Fruit fly (Drosophila melanogaster) whole organism, embryonic: Measurements from ENCODE around the gene Cpsf5.

Experiments used
- Atf3 ChIP-seq: fragments of 200-800 bp; sonication (Bioruptor generic); optimal IDR thresholded peaks from 3 replicates; lab custom pipeline; 2016; ENCODE audit warnings: missing biosample characterization, missing genetic modification characterization
- CG10654 ChIP-seq: fragments of 200-800 bp; sonication (Bioruptor generic); optimal IDR thresholded peaks from 2 replicates; lab custom pipeline; 2016; ENCODE audit warnings: missing biosample characterization, missing genetic modification characterization
- CG11504 ChIP-seq: fragments of 200-800 bp; sonication (Bioruptor generic); optimal IDR thresholded peaks from 3 replicates; lab custom pipeline; 2019; ENCODE audit warnings: missing biosample characterization, mild to moderate bottlenecking, missing genetic modification characterization, moderate library complexity
- CG12155 ChIP-seq: fragments of 200-800 bp; sonication (Bioruptor generic); optimal IDR thresholded peaks from 3 replicates; lab custom pipeline; 2016; ENCODE audit warnings: missing biosample characterization, missing genetic modification characterization
- CG13296 ChIP-seq: fragments of 200-800 bp; sonication (Bioruptor generic); optimal IDR thresholded peaks from 3 replicates; lab custom pipeline; 2018; ENCODE audit warnings: missing biosample characterization, mild to moderate bottlenecking, missing genetic modification characterization
- CG13624 ChIP-seq: fragments of 200-800 bp; sonication (Bioruptor generic); optimal IDR thresholded peaks from 2 replicates; lab custom pipeline; 2016; ENCODE audit warnings: missing biosample characterization, missing genetic modification characterization
- CG15011 ChIP-seq: fragments of 200-800 bp; sonication (Bioruptor generic); optimal IDR thresholded peaks from 3 replicates; lab custom pipeline; 2018; ENCODE audit warnings: missing biosample characterization, mild to moderate bottlenecking, missing genetic modification characterization
- CG15073 ChIP-seq: fragments of 200-800 bp; sonication (Bioruptor generic); optimal IDR thresholded peaks from 2 replicates; lab custom pipeline; 2016; ENCODE audit warnings: missing biosample characterization, missing genetic modification characterization
- CG18619 ChIP-seq: fragments of 200-800 bp; sonication (Bioruptor generic); optimal IDR thresholded peaks from 3 replicates; lab custom pipeline; 2017; ENCODE audit warnings: missing biosample characterization, mild to moderate bottlenecking, missing genetic modification characterization
- CG31388 ChIP-seq: fragments of 200-800 bp; sonication (Bioruptor generic); optimal IDR thresholded peaks from 2 replicates; lab custom pipeline; 2016; ENCODE audit warnings: missing biosample characterization, missing genetic modification characterization
- CG33557 ChIP-seq: fragments of 200-800 bp; sonication (Bioruptor generic); optimal IDR thresholded peaks from 2 replicates; lab custom pipeline; 2019; ENCODE audit warnings: missing biosample characterization, mild to moderate bottlenecking, missing genetic modification characterization, moderate library complexity
- CG34422 ChIP-seq: fragments of 200-800 bp; sonication (Bioruptor generic); IDR thresholded peaks from 3 replicates; pipeline ENCODE4 v1.3.6; 2022; ENCODE audit warnings: missing biosample characterization, missing genetic modification characterization
- CG4424 ChIP-seq: fragments of 200-800 bp; sonication (Bioruptor generic); optimal IDR thresholded peaks from 3 replicates; lab custom pipeline; 2016; ENCODE audit warnings: missing biosample characterization, missing genetic modification characterization
- CG6654 ChIP-seq: fragments of 200-800 bp; sonication (Bioruptor generic); optimal IDR thresholded peaks from 2 replicates; lab custom pipeline; 2017; ENCODE audit warnings: missing biosample characterization, mild to moderate bottlenecking, missing genetic modification characterization
- CG8478 ChIP-seq: fragments of >200 bp; optimal IDR thresholded peaks from 2 replicates; lab custom pipeline; 2018
- CG9215 ChIP-seq: fragments of 200-800 bp; sonication (Bioruptor generic); IDR thresholded peaks from 2 replicates; pipeline ENCODE4 v1.3.6; 2022; ENCODE audit warnings: missing biosample characterization, missing genetic modification characterization
- CG9609 ChIP-seq: fragments of 200-800 bp; sonication (Bioruptor generic); optimal IDR thresholded peaks from 3 replicates; lab custom pipeline; 2016; ENCODE audit warnings: missing biosample characterization, missing genetic modification characterization
- Camta ChIP-seq: fragments of 200-800 bp; sonication (Bioruptor generic); optimal IDR thresholded peaks from 2 replicates; lab custom pipeline; 2016; ENCODE audit warnings: missing biosample characterization, missing genetic modification characterization
- Dbx ChIP-seq: fragments of 200-800 bp; sonication (Bioruptor generic); IDR thresholded peaks from 3 replicates; pipeline ENCODE4 v1.3.6; 2022; ENCODE audit warnings: missing biosample characterization, missing genetic modification characterization
- Dref ChIP-seq: fragments of 200-800 bp; sonication (Bioruptor generic); IDR thresholded peaks from 2 replicates; pipeline ENCODE4 v1.3.6; 2022; ENCODE audit warnings: missing biosample characterization, missing genetic modification characterization
- Eip74EF ChIP-seq, 2 experiments: fragments of 200-800 bp in 1 of 2; fragments of >200 bp in 1 of 2; sonication (Bioruptor generic) in 1 of 2; optimal IDR thresholded peaks; 2 replicates each; lab custom pipeline; 2017 to 2019; ENCODE audit warnings: missing biosample characterization in 2 of 2, missing genetic modification characterization in 2 of 2, mild to moderate bottlenecking in 1 of 2, moderate library complexity in 1 of 2
- Fer2 ChIP-seq: fragments of 200-800 bp; sonication (Bioruptor generic); optimal IDR thresholded peaks from 2 replicates; lab custom pipeline; 2018; ENCODE audit warnings: missing biosample characterization, mild to moderate bottlenecking, missing genetic modification characterization, moderate library complexity
- HHEX ChIP-seq: fragments of 200-800 bp; sonication (Bioruptor generic); optimal IDR thresholded peaks from 3 replicates; lab custom pipeline; 2017; ENCODE audit warnings: missing biosample characterization, mild to moderate bottlenecking, missing genetic modification characterization, missing genetic modification reagents
- Kr ChIP-seq: fragments of 200-800 bp; sonication (Bioruptor generic); optimal IDR thresholded peaks from 2 replicates; lab custom pipeline; 2017; ENCODE audit warnings: missing biosample characterization, mild to moderate bottlenecking, missing genetic modification characterization
- MESR4 ChIP-seq: fragments of 200-800 bp; sonication (Bioruptor generic); optimal IDR thresholded peaks from 2 replicates; lab custom pipeline; 2018; ENCODE audit warnings: missing biosample characterization, mild to moderate bottlenecking, missing genetic modification characterization, moderate library complexity
- Mrtf ChIP-seq: fragments of 200-800 bp; sonication (Bioruptor generic); IDR thresholded peaks from 3 replicates; pipeline ENCODE4 v1.3.6; 2022; ENCODE audit warnings: missing biosample characterization, missing genetic modification characterization
- NC2α ChIP-seq: fragments of 200-800 bp; sonication (Bioruptor generic); optimal IDR thresholded peaks from 2 replicates; lab custom pipeline; 2016; ENCODE audit warnings: missing biosample characterization, missing genetic modification characterization
- Sox100B ChIP-seq: fragments of 200-800 bp; sonication (Bioruptor generic); optimal IDR thresholded peaks from 3 replicates; lab custom pipeline; 2018; ENCODE audit warnings: missing biosample characterization, mild to moderate bottlenecking, missing genetic modification characterization
- Stat92E ChIP-seq, 3 experiments: fragments of >200 bp in 2 of 3; fragments of 200-800 bp in 1 of 3; sonication (Bioruptor generic) in 1 of 3; optimal IDR thresholded peaks; 2 replicates each; lab custom pipeline; 2017 to 2019; ENCODE audit warnings: missing biosample characterization in 3 of 3, missing genetic modification characterization in 3 of 3, mild to moderate bottlenecking in 1 of 3, moderate library complexity in 1 of 3
- Trl ChIP-seq, 3 experiments: fragments of >200 bp in 2 of 3; fragments of 200-800 bp in 1 of 3; sonication (Bioruptor generic) in 1 of 3; optimal IDR thresholded peaks; 2 replicates in 1 of 3; 3 replicates in 2 of 3; lab custom pipeline; 2016 to 2017; ENCODE audit warnings: missing biosample characterization in 1 of 3, missing genetic modification characterization in 1 of 3
- cato ChIP-seq: fragments of 200-800 bp; sonication (Bioruptor generic); optimal IDR thresholded peaks from 2 replicates; lab custom pipeline; 2016; ENCODE audit warnings: missing biosample characterization, missing genetic modification characterization, borderline replicate concordance
- crol ChIP-seq: fragments of 200-800 bp; sonication (Bioruptor generic); IDR thresholded peaks from 2 replicates; pipeline ENCODE4 v1.3.6; 2022; ENCODE audit warnings: missing biosample characterization, missing genetic modification characterization
- disco-r ChIP-seq: fragments of 200-800 bp; sonication (Bioruptor generic); optimal IDR thresholded peaks from 2 replicates; lab custom pipeline; 2016; ENCODE audit warnings: missing biosample characterization, missing genetic modification characterization
- emc ChIP-seq: fragments of 200-800 bp; sonication (Bioruptor generic); optimal IDR thresholded peaks from 2 replicates; lab custom pipeline; 2016; ENCODE audit warnings: missing biosample characterization, missing genetic modification characterization
- eve ChIP-seq, 2 experiments: fragments of >200 bp; optimal IDR thresholded peaks; 2 replicates each; lab custom pipeline; 2017; ENCODE audit warnings: missing biosample characterization in 2 of 2, missing genetic modification characterization in 2 of 2
- ftz-f1 ChIP-seq: fragments of 200-800 bp; sonication (Bioruptor generic); optimal IDR thresholded peaks from 2 replicates; lab custom pipeline; 2016; ENCODE audit warnings: missing biosample characterization, missing genetic modification characterization
- fu2 ChIP-seq: fragments of 200-800 bp; sonication (Bioruptor generic); optimal IDR thresholded peaks from 2 replicates; lab custom pipeline; 2016; ENCODE audit warnings: missing biosample characterization, missing genetic modification characterization
- grau ChIP-seq: fragments of 200-800 bp; optimal IDR thresholded peaks from 3 replicates; lab custom pipeline; 2019; ENCODE audit warnings: missing biosample characterization, mild to moderate bottlenecking, missing genetic modification characterization, moderate library complexity
- gt ChIP-seq: fragments of 200-800 bp; sonication (Bioruptor generic); IDR thresholded peaks from 2 replicates; pipeline ENCODE4 v1.3.6; 2022; ENCODE audit warnings: missing biosample characterization, missing genetic modification characterization
- insv ChIP-seq, 2 experiments: fragments of 200-800 bp; sonication (Bioruptor generic); optimal IDR thresholded peaks; 3 replicates each; lab custom pipeline; 2016 to 2018; ENCODE audit warnings: missing biosample characterization in 2 of 2, missing genetic modification characterization in 2 of 2
- luna ChIP-seq: fragments of 200-800 bp; sonication (Bioruptor generic); optimal IDR thresholded peaks from 2 replicates; lab custom pipeline; 2016; ENCODE audit warnings: missing biosample characterization, missing genetic modification characterization
- nerfin-2 ChIP-seq: fragments of 200-800 bp; sonication (Bioruptor generic); IDR thresholded peaks from 2 replicates; pipeline ENCODE4 v1.3.6; 2022; ENCODE audit warnings: missing biosample characterization, missing genetic modification characterization; ENCODE audit not compliant: partially characterized antibody
- run ChIP-seq: fragments of 200-800 bp; sonication (Bioruptor generic); optimal IDR thresholded peaks from 3 replicates; lab custom pipeline; 2018; ENCODE audit warnings: missing biosample characterization, mild to moderate bottlenecking, missing genetic modification characterization
- sc ChIP-seq, 3 experiments: fragments of >200 bp in 2 of 3; fragments of 200-800 bp in 1 of 3; sonication (Bioruptor generic) in 1 of 3; optimal IDR thresholded peaks; 2 replicates in 2 of 3; 3 replicates in 1 of 3; lab custom pipeline; 2017; ENCODE audit warnings: mild to moderate bottlenecking in 1 of 3, missing biosample characterization in 1 of 3, missing genetic modification characterization in 1 of 3, missing genetic modification reagents in 1 of 3
- tap ChIP-seq: fragments of 200-800 bp; optimal IDR thresholded peaks from 3 replicates; lab custom pipeline; 2019; ENCODE audit warnings: missing biosample characterization, mild to moderate bottlenecking, missing genetic modification characterization, moderate library complexity
- trh ChIP-seq: fragments of 200-800 bp; sonication (Bioruptor generic); optimal IDR thresholded peaks from 2 replicates; lab custom pipeline; 2016; ENCODE audit warnings: missing biosample characterization, missing genetic modification characterization
- twi ChIP-seq: fragments of 200-800 bp; optimal IDR thresholded peaks from 2 replicates; lab custom pipeline; 2019; ENCODE audit warnings: missing biosample characterization, mild to moderate bottlenecking, missing genetic modification characterization, moderate library complexity
- usp ChIP-seq: fragments of >200 bp; optimal IDR thresholded peaks from 2 replicates; lab custom pipeline; 2017; ENCODE audit warnings: missing biosample characterization, missing genetic modification characterization
- zen ChIP-seq: fragments of 200-800 bp; sonication (Bioruptor generic); optimal IDR thresholded peaks from 3 replicates; lab custom pipeline; 2018; ENCODE audit warnings: missing biosample characterization, mild to moderate bottlenecking, missing genetic modification characterization, moderate library complexity

Gene Cpsf5

dm6 chr3L:9462247-9462769, 51.5 kb downstream of the Cpsf5 start (continued):
- peak; percentile 84 for TF ChIP-seq CG18619 (GFP tag; lab: Kevin White, UChicago)
- TF ChIP-seq nerfin-2 (GFP tag; lab: Robert Waterston, UW): no peak
- peak; percentile 19 for TF ChIP-seq Atf3
- peak; percentile 59 for TF ChIP-seq CG12155 (GFP tag; lab: Kevin White, UChicago)
- TF ChIP-seq CG15011: peak; percentile 91
- TF ChIP-seq CG10654: peak; percentile 74
- TF ChIP-seq trh: peak; percentile 58
- TF ChIP-seq CG31388 (GFP tag; lab: Kevin White, UChicago): no peak
- no peak for TF ChIP-seq Kr
- peak; percentile 64 for TF ChIP-seq CG6654 (GFP tag; lab: Kevin White, UChicago)
- TF ChIP-seq insv (GFP tag; optimal IDR thresholded peaks at IDR 0.05; lab: Kevin White, UChicago): peak in 1 of 2 experiments; percentile 63
- no peak for TF ChIP-seq usp
- peak; percentile 75 for TF ChIP-seq Camta
- peak; percentile 84 for TF ChIP-seq CG4424
- TF ChIP-seq tap (tag; lab: Kevin White, UChicago): peak; percentile 86
- peak; percentile 92 for TF ChIP-seq grau (tag; lab: Kevin White, UChicago)
- no peak for TF ChIP-seq CG15073 (GFP tag; lab: Kevin White, UChicago)
- TF ChIP-seq CG13296 (GFP tag; lab: Kevin White, UChicago): peak; percentile 93
- TF ChIP-seq emc (GFP tag; lab: Kevin White, UChicago): no peak
- TF ChIP-seq fu2 (GFP tag; lab: Kevin White, UChicago): peak; percentile 18
- peak; percentile 65; the same call in 1 of the 3 replicates for TF ChIP-seq Mrtf
- peak; percentile 70 for TF ChIP-seq cato (GFP tag; lab: Kevin White, UChicago)
- peak; percentile 58; the same call in 1 of the 2 replicates for TF ChIP-seq gt (GFP tag; lab: Robert Waterston, UW)
- no peak; the same call in 1 of the 3 replicates for TF ChIP-seq CG34422 (GFP tag; lab: Robert Waterston, UW)
- peak; percentile 63 for TF ChIP-seq CG13624 (GFP tag; lab: Kevin White, UChicago)
- peak in 1 of 3 experiments; percentile 95 for TF ChIP-seq Stat92E (GFP tag; optimal IDR thresholded peaks at IDR 0.05; lab: Kevin White, UChicago)
- peak; percentile 43 to 96 for TF ChIP-seq Trl (optimal IDR thresholded peaks at IDR 0.05; lab: Kevin White, UChicago)
- TF ChIP-seq Trl (GFP tag; optimal IDR thresholded peaks at IDR 0.05; lab: Kevin White, UChicago): peak; percentile 80
- peak; percentile 74; the same call in 2 of the 3 replicates for TF ChIP-seq Dbx (GFP tag; lab: Robert Waterston, UW)
- no peak for TF ChIP-seq ftz-f1 (GFP tag; lab: Kevin White, UChicago)
- TF ChIP-seq CG9609 (GFP tag; lab: Kevin White, UChicago): peak; percentile 42
- TF ChIP-seq CG11504 (tag; lab: Kevin White, UChicago): peak; percentile 92
- TF ChIP-seq run (tag; lab: Kevin White, UChicago): peak; percentile 89
- TF ChIP-seq disco-r: peak; percentile 59
- no peak for TF ChIP-seq CG8478 (lab: Kevin White, UChicago)
- peak; percentile 68 for TF ChIP-seq twi
- no peak for TF ChIP-seq eve (GFP tag; optimal IDR thresholded peaks at IDR 0.05; lab: Kevin White, UChicago)
- peak; percentile 36 for TF ChIP-seq luna (GFP tag; lab: Kevin White, UChicago)
- TF ChIP-seq crol: no peak; the same call in 1 of the 2 replicates
- no peak for TF ChIP-seq Dref
- TF ChIP-seq zen (tag; lab: Kevin White, UChicago): peak; percentile 70
- peak in 1 of 2 experiments; percentile 92 for TF ChIP-seq Eip74EF (GFP tag; optimal IDR thresholded peaks at IDR 0.05; lab: Kevin White, UChicago)
- TF ChIP-seq CG9215: peak; percentile 52; the same call in 1 of the 2 replicates
- peak; percentile 83 for TF ChIP-seq HHEX (GFP tag; lab: Kevin White, UChicago)
- peak; percentile 78 for TF ChIP-seq Fer2 (tag; lab: Kevin White, UChicago)
- peak; percentile 92 for TF ChIP-seq CG33557 (GFP tag; lab: Kevin White, UChicago)
- TF ChIP-seq Sox100B (GFP tag; lab: Kevin White, UChicago): peak; percentile 94
- peak; percentile 68 for TF ChIP-seq NC2α (GFP tag; lab: Kevin White, UChicago)
- TF ChIP-seq sc (optimal IDR thresholded peaks at IDR 0.05; lab: Kevin White, UChicago): no peak
- peak; percentile 82 for TF ChIP-seq sc (GFP tag; optimal IDR thresholded peaks at IDR 0.05; lab: Kevin White, UChicago)
- TF ChIP-seq MESR4: peak; percentile 18
